Worm (Caenorhabditis elegans): ENCODE results near the gene aagr-2.
A peak's percentile ranks its signal among the peaks of the same experiment; 100 is the strongest.

Gene aagr-2

ce11 chrII:4905883-4906282, 19.2 kb downstream of the aagr-2 start:
- TF ChIP-seq peb-1 (tag; optimal IDR thresholded peaks at IDR 0.05) (no peak), ceh-16 (tag; optimal IDR thresholded peaks at IDR 0.05) (no peak), skn-1 (tag; optimal IDR thresholded peaks at IDR 0.05) (no peak), crh-2 (tag; optimal IDR thresholded peaks at IDR 0.05) (no peak), aly-2 (tag; optimal IDR thresholded peaks at IDR 0.05) (no peak), lin-13 (GFP tag; optimal IDR thresholded peaks at IDR 0.05) (no peak), lsy-2 (tag; optimal IDR thresholded peaks at IDR 0.05) (no peak), alr-1 (tag; optimal IDR thresholded peaks at IDR 0.05) (no peak), nhr-23 (tag; optimal IDR thresholded peaks at IDR 0.05) (no peak), sma-3 (GFP tag; optimal IDR thresholded peaks at IDR 0.05) (no peak), nhr-77 (tag; optimal IDR thresholded peaks at IDR 0.05) (no peak), ztf-4 (tag; optimal IDR thresholded peaks at IDR 0.05) (no peak)

DNA sequence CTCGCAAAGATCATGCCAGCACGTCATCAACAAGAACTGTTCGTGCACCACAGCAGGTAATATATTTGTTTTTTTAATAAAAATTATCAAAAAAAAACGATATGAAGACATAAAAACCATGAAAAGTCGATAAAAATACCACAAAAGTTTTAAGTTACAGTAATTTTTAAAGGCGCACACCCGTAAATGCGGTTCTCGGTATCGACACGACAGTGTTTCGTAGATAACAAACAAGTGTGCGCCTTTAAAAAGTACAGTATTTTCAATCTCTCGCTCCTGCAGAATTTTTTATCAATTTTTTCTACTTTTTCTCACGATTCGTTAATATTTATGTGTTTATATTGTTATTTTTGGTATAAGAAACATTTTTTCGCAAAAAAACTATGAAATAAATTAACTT, 19.7 kb downstream of the aagr-2 start:
- no peak for TF ChIP-seq sma-9 (GFP tag; optimal IDR thresholded peaks at IDR 0.05)
- TF ChIP-seq sma-9 (tag; optimal IDR thresholded peaks at IDR 0.05): no peak
- no peak for TF ChIP-seq sma-3 (GFP tag; optimal IDR thresholded peaks at IDR 0.05)
- TF ChIP-seq R02D3.7 (tag; optimal IDR thresholded peaks at IDR 0.05): no peak
- no peak for TF ChIP-seq ztf-4 (tag; optimal IDR thresholded peaks at IDR 0.05)
- no peak for TF ChIP-seq ztf-11 (tag; optimal IDR thresholded peaks at IDR 0.05)
- no peak for TF ChIP-seq unc-55 (GFP tag; optimal IDR thresholded peaks at IDR 0.05)
- TF ChIP-seq lin-11 (tag; optimal IDR thresholded peaks at IDR 0.05): no peak
- no peak for TF ChIP-seq aly-2 (tag; optimal IDR thresholded peaks at IDR 0.05)
- no peak for TF ChIP-seq ceh-82 (tag; optimal IDR thresholded peaks at IDR 0.05)
- no peak for TF ChIP-seq nhr-10 (tag; optimal IDR thresholded peaks at IDR 0.05)
- TF ChIP-seq snpc-4 (tag; optimal IDR thresholded peaks at IDR 0.05): no peak
- TF ChIP-seq lsy-2 (tag; optimal IDR thresholded peaks at IDR 0.05): no peak
- no peak for TF ChIP-seq dmd-4 (tag; optimal IDR thresholded peaks at IDR 0.05)
- TF ChIP-seq lin-39 (tag; optimal IDR thresholded peaks at IDR 0.05): no peak
- no peak for TF ChIP-seq elt-1 (tag; optimal IDR thresholded peaks at IDR 0.05)
- no peak for TF ChIP-seq gmeb-1 (tag; optimal IDR thresholded peaks at IDR 0.05)
- no peak for TF ChIP-seq nhr-12 (tag; optimal IDR thresholded peaks at IDR 0.05)
- TF ChIP-seq egl-27 (tag; optimal IDR thresholded peaks at IDR 0.05): no peak
- TF ChIP-seq skn-1 (tag; optimal IDR thresholded peaks at IDR 0.05): no peak

- TF ChIP-seq nhr-77 (tag; optimal IDR thresholded peaks at IDR 0.05) (no peak), ztf-11 (tag; optimal IDR thresholded peaks at IDR 0.05) (no peak), aly-2 (tag; optimal IDR thresholded peaks at IDR 0.05) (no peak)
Measured at ce11 chrII:4904778-4905177, 20.3 kb downstream of the aagr-2 start, which contains the start of gene btbd-10. Gene btbd-10 (plus strand): TSS chrII:4905008.

DNA sequence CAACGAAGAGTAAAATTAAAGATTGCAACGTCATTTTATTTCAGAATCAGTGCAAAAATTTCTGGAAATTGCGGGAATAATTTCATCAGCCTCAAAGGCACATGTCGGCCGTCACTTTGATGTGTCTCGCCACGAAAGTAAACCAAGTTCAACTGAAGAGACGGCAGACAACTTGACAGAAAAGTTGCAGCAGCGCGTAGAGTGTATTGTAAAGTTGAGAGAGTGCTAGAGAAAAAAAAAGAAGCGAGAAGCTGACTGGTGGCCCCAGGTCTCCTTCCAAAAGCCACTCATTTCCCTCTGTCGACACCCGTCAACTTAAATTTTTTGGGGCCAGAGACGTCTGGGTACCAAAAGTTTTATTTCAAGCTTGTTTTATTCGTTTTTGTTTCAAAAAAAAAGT, 20.8 kb downstream of the aagr-2 start:
- TF ChIP-seq egl-27 (tag; optimal IDR thresholded peaks at IDR 0.05) (no peak), nhr-11 (tag; optimal IDR thresholded peaks at IDR 0.05) (no peak), sem-4 (tag; optimal IDR thresholded peaks at IDR 0.05) (peak; percentile 43), nhr-12 (tag; optimal IDR thresholded peaks at IDR 0.05) (no peak), lin-11 (tag; optimal IDR thresholded peaks at IDR 0.05) (peak; percentile 41), blmp-1 (tag; optimal IDR thresholded peaks at IDR 0.05; ENCODE audit: insufficient read depth) (no peak), sma-3 (GFP tag; optimal IDR thresholded peaks at IDR 0.05) (no peak), snpc-4 (tag; optimal IDR thresholded peaks at IDR 0.05) (peak; percentile 64), unc-39 (tag; optimal IDR thresholded peaks at IDR 0.05) (no peak), ceh-82 (tag; optimal IDR thresholded peaks at IDR 0.05) (no peak), mbf-1 (tag; optimal IDR thresholded peaks at IDR 0.05) (no peak), gmeb-1 (tag; optimal IDR thresholded peaks at IDR 0.05) (peak; percentile 71), lin-39 (tag; optimal IDR thresholded peaks at IDR 0.05) (no peak), nhr-129 (tag; optimal IDR thresholded peaks at IDR 0.05) (peak; percentile 89), lsy-2 (tag; optimal IDR thresholded peaks at IDR 0.05) (peak in 1 of 2 experiments; percentile 83), fos-1 (tag; optimal IDR thresholded peaks at IDR 0.05) (peak; percentile 71), ama-1 (optimal IDR thresholded peaks at IDR 0.05) (peak; percentile 59), nhr-21 (tag; optimal IDR thresholded peaks at IDR 0.05) (peak; percentile 31), nhr-25 (tag; optimal IDR thresholded peaks at IDR 0.05) (peak; percentile 69), ztf-4 (tag; optimal IDR thresholded peaks at IDR 0.05) (peak; percentile 39), C34F6.9 (tag; optimal IDR thresholded peaks at IDR 0.05) (peak; percentile 92), ZK546.5 (tag; optimal IDR thresholded peaks at IDR 0.05) (no peak), unc-55 (GFP tag; optimal IDR thresholded peaks at IDR 0.05) (peak; percentile 93), sma-9 (GFP tag; optimal IDR thresholded peaks at IDR 0.05) (peak; percentile 70), sma-9 (tag; optimal IDR thresholded peaks at IDR 0.05) (no peak), nhr-237 (tag; optimal IDR thresholded peaks at IDR 0.05) (no peak), lin-13 (GFP tag; optimal IDR thresholded peaks at IDR 0.05) (peak; percentile 58), ztf-11 (tag; optimal IDR thresholded peaks at IDR 0.05) (no peak), crh-2 (tag; optimal IDR thresholded peaks at IDR 0.05) (peak; percentile 87), nhr-6 (tag; optimal IDR thresholded peaks at IDR 0.05) (peak; percentile 6), ztf-1 (GFP tag; conservative IDR thresholded peaks at IDR 0.05) (no peak), peb-1 (tag; optimal IDR thresholded peaks at IDR 0.05) (no peak), nhr-10 (tag; optimal IDR thresholded peaks at IDR 0.05) (no peak), mab-5 (tag; optimal IDR thresholded peaks at IDR 0.05) (peak; percentile 25), dmd-4 (tag; optimal IDR thresholded peaks at IDR 0.05) (no peak), zag-1 (tag; optimal IDR thresholded peaks at IDR 0.05) (peak; percentile 51), mdl-1 (tag; optimal IDR thresholded peaks at IDR 0.05) (peak; percentile 38 to 59), F13H6.1 (tag; optimal IDR thresholded peaks at IDR 0.05) (peak; percentile 76)
